Worm (Caenorhabditis elegans): Measurements from ENCODE around the gene T19H12.6.

Gene T19H12.6

ce11 chrV:4920690-4921152 lies 43.2 kb upstream of the T19H12.6 start, which contains the start of the genes C02E7.8 and srh-23:
C02E7.8 (minus strand) TSS chrV:4920790.
srh-23 (plus strand) TSS chrV:4921102.
- peak; percentile 33 for TF ChIP-seq blmp-1 (tag; optimal IDR thresholded peaks at IDR 0.05)
- no peak for TF ChIP-seq ztf-4 (tag; optimal IDR thresholded peaks at IDR 0.05)

DNA sequence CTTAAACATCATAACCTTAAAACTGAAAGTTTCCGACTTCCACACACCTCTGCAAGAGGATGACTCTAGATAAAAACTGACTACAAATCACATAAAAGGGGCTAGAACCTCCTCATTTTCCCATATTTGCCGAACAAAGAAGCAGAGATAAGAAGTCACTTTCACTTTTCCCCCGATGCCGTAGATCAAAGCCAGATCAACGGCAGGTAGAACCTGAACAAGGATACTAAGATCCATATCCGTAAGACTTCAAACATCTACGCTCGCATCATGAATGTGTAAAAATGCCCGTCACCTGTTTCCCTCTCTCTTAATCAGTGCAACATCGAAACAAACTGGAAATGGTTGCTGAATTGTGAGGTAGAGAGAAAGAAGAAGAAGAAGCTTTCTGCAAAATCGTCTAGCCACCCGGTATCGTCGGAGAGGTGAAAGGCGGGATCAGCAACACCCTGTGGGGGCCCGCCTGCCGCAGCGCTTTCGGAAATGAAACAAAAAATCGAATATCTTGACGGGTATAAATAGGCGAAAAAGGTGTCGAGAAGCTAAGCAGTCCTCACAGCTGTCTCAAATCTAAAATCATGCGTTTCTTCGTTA lies 41.3 kb upstream of the T19H12.6 start, which contains the start of gene C02E7.6:
Gene C02E7.6, plus strand, starts transcription at position 544 of the 594 bp plus-strand sequence.
- TF ChIP-seq nhr-85 (tag) (no peak), jun-1 (tag; optimal IDR thresholded peaks at IDR 0.05) (peak; percentile 2), mep-1 (tag; optimal IDR thresholded peaks at IDR 0.05) (no peak), zip-4 (GFP tag; optimal IDR thresholded peaks at IDR 0.05) (no peak), blmp-1 (tag; optimal IDR thresholded peaks at IDR 0.05) (peak; percentile 88), ztf-4 (tag; optimal IDR thresholded peaks at IDR 0.05) (peak; percentile 81)

DNA sequence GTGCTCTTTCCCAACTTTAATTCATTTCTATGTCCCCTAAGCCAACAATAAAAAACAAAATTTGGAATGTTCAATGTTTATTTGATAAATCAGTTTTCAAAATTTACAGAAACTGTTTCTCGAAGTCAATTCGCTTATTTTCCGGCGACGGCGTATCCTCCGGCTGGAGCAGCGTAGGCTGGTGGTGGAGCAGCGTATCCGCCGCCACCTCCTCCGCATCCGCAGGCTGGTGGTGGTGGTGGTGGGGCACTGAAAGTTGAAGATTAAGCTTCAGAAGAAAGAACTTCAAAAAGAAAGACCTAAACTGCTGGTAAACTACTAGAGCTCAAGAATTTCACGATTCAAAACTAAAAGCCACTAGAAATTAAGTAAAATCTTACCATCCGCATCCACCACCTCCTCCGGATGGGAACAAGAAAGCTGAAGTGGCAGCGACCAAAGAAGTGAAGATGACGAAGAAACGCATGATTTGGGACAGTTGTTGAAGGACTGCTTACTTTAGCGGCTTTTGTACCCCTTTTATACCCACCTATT lies 40.7 kb upstream of the T19H12.6 start, which contains the start of gene C02E7.7:
Gene C02E7.7, minus strand, starts transcription at position 484 of the 534 bp plus-strand sequence.
- no peak for TF ChIP-seq hlh-4 (tag; optimal IDR thresholded peaks at IDR 0.05)
- TF ChIP-seq nhr-11 (tag; optimal IDR thresholded peaks at IDR 0.05): no peak
- TF ChIP-seq F16B12.6 (tag; optimal IDR thresholded peaks at IDR 0.05): no peak
- TF ChIP-seq mef-2 (tag; optimal IDR thresholded peaks at IDR 0.05): no peak
- no peak for TF ChIP-seq aha-1 (tag; optimal IDR thresholded peaks at IDR 0.05)
- no peak for TF ChIP-seq fkh-4 (tag; optimal IDR thresholded peaks at IDR 0.05; ENCODE audit: borderline replicate concordance)
- no peak for TF ChIP-seq swsn-7 (tag; optimal IDR thresholded peaks at IDR 0.05)
- TF ChIP-seq zag-1 (tag; optimal IDR thresholded peaks at IDR 0.05): no peak
- TF ChIP-seq fos-1 (tag; optimal IDR thresholded peaks at IDR 0.05): no peak
- TF ChIP-seq lin-13 (GFP tag; optimal IDR thresholded peaks at IDR 0.05): no peak

DNA sequence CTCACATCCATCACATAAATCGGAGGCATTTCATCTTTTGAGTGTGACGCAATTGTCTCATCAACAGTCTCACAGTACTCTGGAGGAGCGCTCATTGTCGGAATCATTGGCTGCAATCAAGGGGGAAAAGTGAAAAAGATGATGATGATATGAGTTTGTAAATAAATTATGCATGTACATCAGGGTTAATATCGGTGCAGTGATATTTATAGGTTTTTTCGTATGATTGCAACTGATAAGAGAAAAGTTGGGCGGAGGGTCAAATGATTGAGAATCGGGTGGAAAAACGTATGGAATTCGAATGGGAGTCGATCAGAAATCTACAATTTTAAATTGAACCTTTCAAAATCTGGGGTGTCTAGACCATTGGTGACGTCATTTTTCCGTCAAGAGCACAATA lies 37.4 kb upstream of the T19H12.6 start, which contains the start of gene H23N18.6:
Gene H23N18.6, minus strand, starts transcription at position 201 of the 400 bp plus-strand sequence.
- TF ChIP-seq elt-2 (tag; optimal IDR thresholded peaks at IDR 0.05) (peak; percentile 75), fkh-10 (GFP tag; optimal IDR thresholded peaks at IDR 0.05) (no peak), tlp-1 (tag; optimal IDR thresholded peaks at IDR 0.05) (peak; percentile 38)

DNA sequence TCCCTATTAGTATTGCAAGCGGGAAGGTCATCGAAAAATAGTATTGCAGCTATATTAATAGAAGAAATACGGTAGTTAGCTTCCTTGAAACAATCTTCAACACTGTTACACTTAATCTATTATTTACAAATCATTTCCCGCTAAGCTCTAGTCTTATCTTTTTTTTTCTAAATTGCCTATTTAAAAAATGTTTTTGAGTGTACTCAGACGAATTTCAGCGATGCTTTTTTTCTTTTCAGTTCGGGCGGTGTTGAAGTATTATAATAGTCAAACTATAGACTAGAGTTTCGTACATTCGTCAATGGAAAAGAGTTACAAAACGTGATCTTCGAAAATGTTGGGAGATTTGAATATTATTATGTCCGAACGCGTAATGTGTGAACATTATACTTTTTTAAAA lies 36.4 kb upstream of the T19H12.6 start:
- no peak for TF ChIP-seq lir-3 (tag; optimal IDR thresholded peaks at IDR 0.05; ENCODE audit: poor library complexity)

ce11 chrV:4912313-4912712 lies 34.8 kb upstream of the T19H12.6 start, which contains the start of gene H23N18.5:
H23N18.5 (minus strand) TSS chrV:4912381.
- no peak for TF ChIP-seq sptf-1 (tag; optimal IDR thresholded peaks at IDR 0.05)
- TF ChIP-seq rnt-1 (tag; optimal IDR thresholded peaks at IDR 0.05): no peak
- TF ChIP-seq fkh-10 (GFP tag; optimal IDR thresholded peaks at IDR 0.05): no peak
- no peak for TF ChIP-seq C34B4.2 (tag; optimal IDR thresholded peaks at IDR 0.05)
- TF ChIP-seq dsc-1 (tag; optimal IDR thresholded peaks at IDR 0.05): no peak
- no peak for TF ChIP-seq nhr-28 (tag; optimal IDR thresholded peaks at IDR 0.05)
- TF ChIP-seq unc-30 (tag; optimal IDR thresholded peaks at IDR 0.05): no peak
- peak; percentile 10 for TF ChIP-seq ztf-4 (tag; optimal IDR thresholded peaks at IDR 0.05)
- TF ChIP-seq dpl-1 (GFP tag; optimal IDR thresholded peaks at IDR 0.05): no peak
- TF ChIP-seq jun-1 (tag; optimal IDR thresholded peaks at IDR 0.05): no peak
- peak; percentile 10 for TF ChIP-seq blmp-1 (tag; optimal IDR thresholded peaks at IDR 0.05)

- no peak for TF ChIP-seq mdl-1 (tag; optimal IDR thresholded peaks at IDR 0.05)
- no peak for TF ChIP-seq unc-86 (tag; optimal IDR thresholded peaks at IDR 0.05)
- no peak for TF ChIP-seq efl-1 (optimal IDR thresholded peaks at IDR 0.05)
- no peak for TF ChIP-seq efl-1 (GFP tag; optimal IDR thresholded peaks at IDR 0.05 in 1 of 2)
- peak; percentile 86 for TF ChIP-seq nhr-20 (tag; optimal IDR thresholded peaks at IDR 0.05)
- TF ChIP-seq isw-1 (GFP tag; IDR thresholded peaks at IDR 0.05): no peak
- TF ChIP-seq snu-23 (GFP tag; optimal IDR thresholded peaks at IDR 0.05): peak; percentile 48
- peak; percentile 67 for TF ChIP-seq tbx-2 (tag; optimal IDR thresholded peaks at IDR 0.05)
- TF ChIP-seq nhr-71 (tag; optimal IDR thresholded peaks at IDR 0.05): peak; percentile 66
- no peak for TF ChIP-seq hlh-4 (tag; optimal IDR thresholded peaks at IDR 0.05)
- peak; percentile 90 for TF ChIP-seq nhr-85 (tag)
- TF ChIP-seq C34B4.2 (tag; optimal IDR thresholded peaks at IDR 0.05): no peak
- TF ChIP-seq egl-27 (tag; optimal IDR thresholded peaks at IDR 0.05): no peak
- no peak for TF ChIP-seq dsc-1 (tag; optimal IDR thresholded peaks at IDR 0.05)
- no peak for TF ChIP-seq ztf-11 (tag; optimal IDR thresholded peaks at IDR 0.05)
- peak; percentile 41 for TF ChIP-seq lin-14 (GFP tag; optimal IDR thresholded peaks at IDR 0.05)
- TF ChIP-seq nhr-90 (tag; optimal IDR thresholded peaks at IDR 0.05; ENCODE audit: poor library complexity): peak; percentile 35
- no peak for TF ChIP-seq tlp-1 (tag; optimal IDR thresholded peaks at IDR 0.05)
Measured at ce11 chrV:4908591-4908990, 31.1 kb upstream of the T19H12.6 start, which contains the start of gene ugt-13. ugt-13 (plus strand) TSS chrV:4908884.
